Worm (Caenorhabditis elegans) whole organism, midembryonic: ENCODE results near the gene Y41C4A.8.

Experiments
- T22C8.4 ChIP-seq: fragments of 200-800 bp; sonication (Bioruptor generic); IDR thresholded peaks from 2 replicates; pipeline ENCODE4 v1.3.6; 2022; ENCODE audit warnings: missing genetic modification characterization, missing compliant biosample characterization
- cog-1 ChIP-seq: sonication (generic microtip); optimal IDR thresholded peaks from 2 replicates; lab custom pipeline; 2016; ENCODE audit warnings: missing genetic modification characterization, missing compliant biosample characterization
- flt-1 ChIP-seq: fragments of 200-800 bp; sonication (Bioruptor generic); IDR thresholded peaks from 2 replicates; pipeline ENCODE4 v1.3.6; 2022; ENCODE audit warnings: missing genetic modification characterization, missing compliant biosample characterization
- klf-2 ChIP-seq: fragments of 200-800 bp; sonication (Bioruptor generic); conservative IDR thresholded peaks from 2 replicates; pipeline ENCODE4 v1.3.6; 2022; ENCODE audit warnings: missing genetic modification reagents, missing genetic modification characterization, missing compliant biosample characterization
- med-1 ChIP-seq: sonication (generic microtip); optimal IDR thresholded peaks from 2 replicates; lab custom pipeline; 2017; ENCODE audit warnings: missing genetic modification characterization, mild to moderate bottlenecking, missing compliant biosample characterization, antibody characterized with exemption, missing genetic modification reagents; ENCODE audit not compliant: insufficient read depth
- ref-1 ChIP-seq: fragments of 200-800 bp; sonication (Bioruptor generic); conservative IDR thresholded peaks from 2 replicates; pipeline ENCODE4 v1.3.6; 2022; ENCODE audit warnings: missing genetic modification reagents, missing genetic modification characterization, missing compliant biosample characterization
- tab-1 ChIP-seq: fragments of 200-800 bp; sonication (Bioruptor generic); IDR thresholded peaks from 2 replicates; pipeline ENCODE4 v1.3.6; 2022; ENCODE audit warnings: missing genetic modification characterization, missing compliant biosample characterization
- ztf-23 ChIP-seq: fragments of 200-800 bp; sonication (Bioruptor generic); IDR thresholded peaks from 2 replicates; pipeline ENCODE4 v1.3.6; 2022; ENCODE audit warnings: missing genetic modification reagents, missing genetic modification characterization, missing compliant biosample characterization
- ztf-29 ChIP-seq: fragments of 200-800 bp; sonication (Bioruptor generic); IDR thresholded peaks from 2 replicates; pipeline ENCODE4 v1.3.6; 2022; ENCODE audit warnings: missing genetic modification reagents, missing genetic modification characterization, missing compliant biosample characterization

ce11 chrIII:11684770-11685169, 23.9 kb downstream of the Y41C4A.8 start:
- TF ChIP-seq flt-1 (GFP tag; lab: Robert Waterston, UW) (no peak), ztf-29 (GFP tag; lab: Robert Waterston, UW) (no peak), ztf-23 (GFP tag; lab: Robert Waterston, UW) (no peak), tab-1 (no peak), T22C8.4 (GFP tag; lab: Robert Waterston, UW) (no peak), med-1 (GFP tag; lab: Kevin White, UChicago) (no peak), cog-1 (tag; lab: Kevin White, UChicago) (no peak), ref-1 (GFP tag; lab: Robert Waterston, UW) (no peak), klf-2 (GFP tag; lab: Robert Waterston, UW) (no peak)
